Worm (Caenorhabditis elegans) whole organism, late embryonic: ENCODE results near the gene C02F5.12.

Experiments
- C08G9.2 ChIP-seq: sonication (generic microtip); optimal IDR thresholded peaks from 2 replicates; lab custom pipeline; 2016; ENCODE audit warnings: mild to moderate bottlenecking, missing genetic modification characterization, moderate library complexity, missing compliant biosample characterization
- C38D4.7 ChIP-seq: fragments of 200-800 bp; sonication (Bioruptor generic); optimal IDR thresholded peaks from 2 replicates; lab custom pipeline; 2018; ENCODE audit warnings: mild to moderate bottlenecking, missing genetic modification characterization, moderate library complexity, missing compliant biosample characterization
- F13H6.1 ChIP-seq: sonication (generic microtip); optimal IDR thresholded peaks from 2 replicates; lab custom pipeline; 2016; ENCODE audit warnings: missing genetic modification characterization, missing compliant biosample characterization
- K09A11.1 ChIP-seq: sonication (generic microtip); optimal IDR thresholded peaks from 2 replicates; lab custom pipeline; 2017; ENCODE audit warnings: antibody characterized with exemption, mild to moderate bottlenecking, missing genetic modification characterization, missing compliant biosample characterization; ENCODE audit not compliant: insufficient read depth
- T23F11.4 ChIP-seq: fragments of 200-800 bp; sonication (Bioruptor generic); optimal IDR thresholded peaks from 2 replicates; lab custom pipeline; 2018; ENCODE audit warnings: mild to moderate bottlenecking, missing genetic modification characterization, missing compliant biosample characterization
- ceh-14 ChIP-seq: sonication (generic microtip); optimal IDR thresholded peaks from 2 replicates; lab custom pipeline; 2016; ENCODE audit warnings: missing genotype, missing genetic modification characterization, missing compliant biosample characterization
- ceh-18 ChIP-seq: sonication (generic microtip); optimal IDR thresholded peaks from 2 replicates; lab custom pipeline; 2016; ENCODE audit warnings: missing genetic modification characterization, missing compliant biosample characterization
- ceh-2 ChIP-seq: sonication (generic microtip); optimal IDR thresholded peaks from 2 replicates; lab custom pipeline; 2016; ENCODE audit warnings: missing genotype, missing genetic modification characterization, missing compliant biosample characterization
- ceh-22 ChIP-seq: sonication (generic microtip); optimal IDR thresholded peaks from 2 replicates; lab custom pipeline; 2017; ENCODE audit warnings: missing biosample characterization, missing genetic modification characterization
- ceh-24 ChIP-seq: sonication (generic microtip); optimal IDR thresholded peaks from 2 replicates; lab custom pipeline; 2016; ENCODE audit warnings: mild to moderate bottlenecking, missing genetic modification characterization, missing compliant biosample characterization
- ceh-30 ChIP-seq: fragments of 150-350 bp; optimal IDR thresholded peaks from 2 replicates; lab custom pipeline; 2014; ENCODE audit warnings: missing biosample characterization, missing genetic modification characterization
- ceh-31 ChIP-seq: sonication (generic microtip); optimal IDR thresholded peaks from 2 replicates; lab custom pipeline; 2016; ENCODE audit warnings: missing genetic modification characterization, missing compliant biosample characterization
- ceh-6 ChIP-seq: fragments of 200-800 bp; sonication (Bioruptor generic); optimal IDR thresholded peaks from 2 replicates; lab custom pipeline; 2018; ENCODE audit warnings: mild to moderate bottlenecking, missing genetic modification characterization, missing compliant biosample characterization
- che-1 ChIP-seq: sonication (generic microtip); optimal IDR thresholded peaks from 2 replicates; lab custom pipeline; 2016; ENCODE audit warnings: mild to moderate bottlenecking, missing genetic modification characterization, missing compliant biosample characterization
- dmd-4 ChIP-seq: sonication (generic microtip); optimal IDR thresholded peaks from 2 replicates; lab custom pipeline; 2016; ENCODE audit warnings: borderline replicate concordance, missing genetic modification characterization, missing compliant biosample characterization
- dve-1 ChIP-seq: sonication (generic microtip); optimal IDR thresholded peaks from 2 replicates; lab custom pipeline; 2017; ENCODE audit warnings: antibody characterized with exemption, mild to moderate bottlenecking, missing genetic modification characterization, missing compliant biosample characterization
- elt-2 ChIP-seq: sonication (generic microtip); optimal IDR thresholded peaks from 2 replicates; lab custom pipeline; 2016; ENCODE audit warnings: missing genetic modification reagents, missing genetic modification characterization, missing compliant biosample characterization
- fkh-10 ChIP-seq: fragments of 150-350 bp; optimal IDR thresholded peaks from 2 replicates; lab custom pipeline; 2014; ENCODE audit warnings: missing biosample characterization, missing genetic modification reagents, missing genetic modification characterization
- lin-11 ChIP-seq: fragments of 200-800 bp; sonication (Bioruptor generic); optimal IDR thresholded peaks from 2 replicates; lab custom pipeline; 2018; ENCODE audit warnings: mild to moderate bottlenecking, missing genetic modification characterization, missing compliant biosample characterization
- madf-2 ChIP-seq: sonication (generic microtip); optimal IDR thresholded peaks from 2 replicates; lab custom pipeline; 2017; ENCODE audit warnings: missing genetic modification characterization, missing compliant biosample characterization
- nfya-1 ChIP-seq: sonication (generic microtip); optimal IDR thresholded peaks from 2 replicates; lab custom pipeline; 2017; ENCODE audit warnings: missing genetic modification characterization, mild to moderate bottlenecking, missing compliant biosample characterization, antibody characterized with exemption, moderate library complexity
- nhr-11 ChIP-seq: fragments of 150-350 bp; optimal IDR thresholded peaks from 2 replicates; lab custom pipeline; 2014; ENCODE audit warnings: missing biosample characterization, missing genetic modification characterization
- nhr-232 ChIP-seq: sonication (generic microtip); optimal IDR thresholded peaks from 2 replicates; lab custom pipeline; 2016; ENCODE audit warnings: missing genetic modification characterization, missing compliant biosample characterization
- npax-4 ChIP-seq: sonication (generic microtip); optimal IDR thresholded peaks from 2 replicates; lab custom pipeline; 2016; ENCODE audit warnings: missing genetic modification characterization, missing compliant biosample characterization
- pax-1 ChIP-seq: fragments of 150-350 bp; optimal IDR thresholded peaks from 2 replicates; lab custom pipeline; 2014; ENCODE audit warnings: missing biosample characterization, missing genetic modification characterization
- pha-4 ChIP-seq: fragments of 150-350 bp; optimal IDR thresholded peaks from 2 replicates; lab custom pipeline; 2018; ENCODE audit warnings: missing biosample characterization, missing genetic modification reagents, missing genetic modification characterization
- pros-1 ChIP-seq: fragments of 150-350 bp; optimal IDR thresholded peaks from 2 replicates; lab custom pipeline; 2014; ENCODE audit warnings: missing biosample characterization, missing genetic modification reagents, missing genetic modification characterization
- ref-2 ChIP-seq: sonication (generic microtip); optimal IDR thresholded peaks from 2 replicates; lab custom pipeline; 2016; ENCODE audit warnings: missing genetic modification characterization, missing compliant biosample characterization
- sdc-2 ChIP-seq: sonication (generic microtip); optimal IDR thresholded peaks from 2 replicates; lab custom pipeline; 2016; ENCODE audit warnings: missing genotype, missing genetic modification characterization, missing compliant biosample characterization
- tbx-7 ChIP-seq: sonication (generic microtip); optimal IDR thresholded peaks from 2 replicates; lab custom pipeline; 2016; ENCODE audit warnings: missing genotype, missing genetic modification characterization, missing compliant biosample characterization
- ttx-3 ChIP-seq: sonication (generic microtip); optimal IDR thresholded peaks from 2 replicates; lab custom pipeline; 2016; ENCODE audit warnings: missing genetic modification reagents, missing genetic modification characterization, missing compliant biosample characterization
- unc-3 ChIP-seq, 2 experiments: fragments of 200-800 bp in 1 of 2; sonication (Bioruptor generic) in 1 of 2; sonication (generic microtip) in 1 of 2; conservative IDR thresholded peaks in 1 of 2; optimal IDR thresholded peaks in 1 of 2; 2 replicates each; pipeline versions ENCODE4 v1.3.6 to Lab custom; 2016 to 2022; ENCODE audit warnings: missing compliant biosample characterization in 2 of 2, missing genetic modification characterization in 2 of 2, missing genetic modification reagents in 1 of 2
- unc-55 ChIP-seq: sonication (generic microtip); optimal IDR thresholded peaks from 2 replicates; lab custom pipeline; 2017; ENCODE audit warnings: missing biosample characterization, missing genetic modification reagents, missing genetic modification characterization
- unc-86 ChIP-seq: sonication (generic microtip); optimal IDR thresholded peaks from 2 replicates; lab custom pipeline; 2016; ENCODE audit warnings: missing genetic modification characterization, missing compliant biosample characterization

The C02F5.12 gene

ce11 chrIII:8247051-8247450 is 4.2 kb upstream of the C02F5.12 start, which contains the start of gene C02F5.13:
TSS of gene C02F5.13 (plus strand) at chrIII:8247351.
- TF ChIP-seq madf-2 (tag; lab: Kevin White, UChicago): no peak
- no peak for TF ChIP-seq dve-1 (tag; lab: Kevin White, UChicago)

ce11 chrIII:8245591-8245990 is 2.8 kb upstream of the C02F5.12 start, which contains the start of gene C02F5.3:
TSS of gene C02F5.3 (plus strand) at chrIII:8245891.
- TF ChIP-seq nfya-1 (tag; lab: Kevin White, UChicago) (no peak), ceh-14 (tag; lab: Kevin White, UChicago) (no peak), C38D4.7 (no peak), ceh-22 (tag; lab: Kevin White, UChicago) (no peak), nhr-11 (tag; lab: Kevin White, UChicago) (no peak), tbx-7 (tag; lab: Kevin White, UChicago) (no peak), unc-86 (no peak), nhr-232 (no peak), ceh-18 (tag; lab: Kevin White, UChicago) (no peak), sdc-2 (tag; lab: Kevin White, UChicago) (no peak), ref-2 (tag; lab: Kevin White, UChicago) (no peak), dmd-4 (tag; lab: Kevin White, UChicago) (no peak), ttx-3 (tag; lab: Kevin White, UChicago) (no peak), madf-2 (tag; lab: Kevin White, UChicago) (no peak), npax-4 (tag; lab: Kevin White, UChicago) (no peak), C08G9.2 (tag; lab: Kevin White, UChicago) (no peak)
- TF ChIP-seq, all 69 proteins: peak for 0

- no peak for TF ChIP-seq C38D4.7
- no peak for TF ChIP-seq pha-4 (tag; lab: Kevin White, UChicago)
- no peak for TF ChIP-seq pax-1 (tag; lab: Kevin White, UChicago)
- no peak for TF ChIP-seq fkh-10 (GFP tag; lab: Kevin White, UChicago)
- TF ChIP-seq ttx-3 (tag; lab: Kevin White, UChicago): no peak
- no peak for TF ChIP-seq ceh-31
Observed at ce11 chrIII:8244052-8244451, 1.2 kb upstream of the C02F5.12 start, which contains the start of the genes pbs-6 and cids-1. TSS of gene pbs-6 (minus strand) at chrIII:8244092. TSS of gene cids-1 (plus strand) at chrIII:8244445.

ce11 chrIII:8240948-8241347 is 1.9 kb downstream of the C02F5.12 start:
- TF ChIP-seq T23F11.4 (GFP tag; lab: Kevin White, UChicago) (no peak), che-1 (tag; lab: Kevin White, UChicago) (no peak), ceh-30 (tag; lab: Kevin White, UChicago) (no peak), F13H6.1 (no peak), ceh-2 (tag; lab: Kevin White, UChicago) (no peak), unc-55 (GFP tag; lab: Kevin White, UChicago) (no peak), unc-3 (GFP tag; conservative IDR thresholded peaks at IDR 0.05; lab: Robert Waterston, UW) (no peak), unc-3 (tag; optimal IDR thresholded peaks at IDR 0.05; lab: Kevin White, UChicago) (no peak)

- TF ChIP-seq elt-2 (tag; lab: Kevin White, UChicago) (peak; percentile 24), ceh-30 (tag; lab: Kevin White, UChicago) (no peak)
Observed at ce11 chrIII:8240247-8240646, 2.6 kb downstream of the C02F5.12 start.

- no peak for TF ChIP-seq lin-11 (tag; lab: Kevin White, UChicago)
- no peak for TF ChIP-seq ceh-24 (tag; lab: Kevin White, UChicago)
- peak; percentile 24 for TF ChIP-seq elt-2 (tag; lab: Kevin White, UChicago)
- no peak for TF ChIP-seq ceh-31
- no peak for TF ChIP-seq pros-1 (tag; lab: Kevin White, UChicago)
- no peak for TF ChIP-seq ceh-6
- no peak for TF ChIP-seq K09A11.1
- no peak for TF ChIP-seq ceh-22 (tag; lab: Kevin White, UChicago)
Observed at ce11 chrIII:8239325-8239724, 3.5 kb downstream of the C02F5.12 start, which contains the start of gene tsp-1. TSS of gene tsp-1 (minus strand) at chrIII:8239423.
